Fruit fly (Drosophila melanogaster) whole organism, wandering third instar larva: Measurements from ENCODE around the gene oxt.

Source experiments
- Abd-B ChIP-seq: fragments of >200 bp; optimal IDR thresholded peaks from 2 replicates; lab custom pipeline; 2017; ENCODE audit warnings: missing biosample characterization, missing genetic modification characterization
- CG9705 ChIP-seq: fragments of 200-800 bp; sonication (Bioruptor generic); optimal IDR thresholded peaks from 2 replicates; lab custom pipeline; 2018; ENCODE audit warnings: missing biosample characterization, mild to moderate bottlenecking, missing genetic modification characterization
- fru ChIP-seq: fragments of 200-800 bp; sonication (Bioruptor generic); optimal IDR thresholded peaks from 3 replicates; lab custom pipeline; 2016; ENCODE audit warnings: missing biosample characterization, mild to moderate bottlenecking, missing genetic modification characterization

DNA sequence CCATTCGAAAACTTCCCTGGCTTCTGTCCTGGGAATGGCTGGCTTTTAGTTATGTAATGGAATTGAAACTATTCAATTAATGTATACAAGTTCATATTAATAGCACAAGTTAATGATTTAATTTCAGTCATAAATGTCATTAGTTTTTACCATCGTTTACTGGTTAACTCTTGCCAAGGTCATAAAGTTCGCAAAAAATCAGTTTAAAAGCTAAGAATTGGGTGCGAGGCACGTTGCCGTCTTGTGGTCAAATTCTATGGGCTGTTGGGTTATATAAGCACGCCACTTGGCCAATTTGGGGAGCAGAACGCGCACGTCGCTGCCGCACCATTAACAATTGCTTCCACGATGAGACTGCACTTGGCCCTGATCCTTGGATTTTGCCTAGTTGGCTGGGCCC is 13.8 kb upstream of the oxt start, which contains the start of gene yellow-g2:
- no peak for TF ChIP-seq CG9705 (GFP tag; lab: Kevin White, UChicago)
- TF ChIP-seq Abd-B (GFP tag; lab: Kevin White, UChicago), result no peak
- no peak for TF ChIP-seq fru (GFP tag; lab: Kevin White, UChicago)
